Worm (Caenorhabditis elegans) whole organism, midembryonic: ENCODE measurements around the gene pdhk-2.

Experiments
- T22C8.4 ChIP-seq: fragments of 200-800 bp; sonication (Bioruptor generic); IDR thresholded peaks from 2 replicates; pipeline ENCODE4 v1.3.6; 2022; ENCODE audit warnings: missing genetic modification characterization, missing compliant biosample characterization
- cog-1 ChIP-seq: sonication (generic microtip); optimal IDR thresholded peaks from 2 replicates; lab custom pipeline; 2016; ENCODE audit warnings: missing genetic modification characterization, missing compliant biosample characterization
- flt-1 ChIP-seq: fragments of 200-800 bp; sonication (Bioruptor generic); IDR thresholded peaks from 2 replicates; pipeline ENCODE4 v1.3.6; 2022; ENCODE audit warnings: missing genetic modification characterization, missing compliant biosample characterization
- klf-2 ChIP-seq: fragments of 200-800 bp; sonication (Bioruptor generic); conservative IDR thresholded peaks from 2 replicates; pipeline ENCODE4 v1.3.6; 2022; ENCODE audit warnings: missing genetic modification reagents, missing genetic modification characterization, missing compliant biosample characterization
- med-1 ChIP-seq: sonication (generic microtip); optimal IDR thresholded peaks from 2 replicates; lab custom pipeline; 2017; ENCODE audit warnings: missing genetic modification characterization, mild to moderate bottlenecking, missing compliant biosample characterization, antibody characterized with exemption, missing genetic modification reagents; ENCODE audit not compliant: insufficient read depth
- ref-1 ChIP-seq: fragments of 200-800 bp; sonication (Bioruptor generic); conservative IDR thresholded peaks from 2 replicates; pipeline ENCODE4 v1.3.6; 2022; ENCODE audit warnings: missing genetic modification reagents, missing genetic modification characterization, missing compliant biosample characterization
- tab-1 ChIP-seq: fragments of 200-800 bp; sonication (Bioruptor generic); IDR thresholded peaks from 2 replicates; pipeline ENCODE4 v1.3.6; 2022; ENCODE audit warnings: missing genetic modification characterization, missing compliant biosample characterization
- ztf-23 ChIP-seq: fragments of 200-800 bp; sonication (Bioruptor generic); IDR thresholded peaks from 2 replicates; pipeline ENCODE4 v1.3.6; 2022; ENCODE audit warnings: missing genetic modification reagents, missing genetic modification characterization, missing compliant biosample characterization
- ztf-29 ChIP-seq: fragments of 200-800 bp; sonication (Bioruptor generic); IDR thresholded peaks from 2 replicates; pipeline ENCODE4 v1.3.6; 2022; ENCODE audit warnings: missing genetic modification reagents, missing genetic modification characterization, missing compliant biosample characterization

pdhk-2 gene

ce11 chrIII:8741276-8741860 is at the start of gene pdhk-2:
TSS of gene pdhk-2 (minus strand) at chrIII:8741412.
- TF ChIP-seq ztf-29 (GFP tag; lab: Robert Waterston, UW) (no peak), ref-1 (GFP tag; lab: Robert Waterston, UW) (0 out of 2 replicates have a peak, but pooled peaks have one; percentile 5), cog-1 (tag; lab: Kevin White, UChicago) (peak; percentile 72), T22C8.4 (GFP tag; lab: Robert Waterston, UW) (no peak), tab-1 (GFP tag; lab: Robert Waterston, UW) (peak; percentile 69; the same call in 1 of the 2 replicates), klf-2 (GFP tag; lab: Robert Waterston, UW) (0 out of 2 replicates have a peak, but pooled peaks have one; percentile 63), flt-1 (peak; percentile 81), ztf-23 (GFP tag; lab: Robert Waterston, UW) (peak; percentile 90), med-1 (GFP tag; lab: Kevin White, UChicago) (no peak)

ce11 chrIII:8788690-8789089 is 47.5 kb upstream of the pdhk-2 start:
- TF ChIP-seq ztf-23 (GFP tag; lab: Robert Waterston, UW) (no peak), flt-1 (no peak), ref-1 (GFP tag; lab: Robert Waterston, UW) (no peak), med-1 (GFP tag; lab: Kevin White, UChicago) (no peak), tab-1 (GFP tag; lab: Robert Waterston, UW) (no peak), T22C8.4 (GFP tag; lab: Robert Waterston, UW) (no peak), ztf-29 (GFP tag; lab: Robert Waterston, UW) (no peak), klf-2 (GFP tag; lab: Robert Waterston, UW) (no peak), cog-1 (tag; lab: Kevin White, UChicago) (no peak)

ce11 chrIII:8786077-8786476 is 44.9 kb upstream of the pdhk-2 start, which contains the start of gene K02D10.8:
TSS of gene K02D10.8 (plus strand) at chrIII:8786377.
- no peak for TF ChIP-seq med-1 (GFP tag; lab: Kevin White, UChicago)
- TF ChIP-seq ztf-23 (GFP tag; lab: Robert Waterston, UW) = no peak
- TF ChIP-seq T22C8.4 (GFP tag; lab: Robert Waterston, UW) = no peak
- no peak for TF ChIP-seq tab-1 (GFP tag; lab: Robert Waterston, UW)
- no peak for TF ChIP-seq cog-1 (tag; lab: Kevin White, UChicago)

ce11 chrIII:8785426-8785825 is 44.2 kb upstream of the pdhk-2 start:
- TF ChIP-seq klf-2 (GFP tag; lab: Robert Waterston, UW) (no peak), T22C8.4 (GFP tag; lab: Robert Waterston, UW) (no peak), tab-1 (GFP tag; lab: Robert Waterston, UW) (no peak), flt-1 (no peak)

- no peak for TF ChIP-seq med-1 (GFP tag; lab: Kevin White, UChicago)
- TF ChIP-seq cog-1 (tag; lab: Kevin White, UChicago) = no peak
- no peak for TF ChIP-seq tab-1 (GFP tag; lab: Robert Waterston, UW)
- TF ChIP-seq ztf-29 (GFP tag; lab: Robert Waterston, UW) = no peak
- TF ChIP-seq flt-1 = no peak
- no peak for TF ChIP-seq ztf-23 (GFP tag; lab: Robert Waterston, UW)
- no peak for TF ChIP-seq T22C8.4 (GFP tag; lab: Robert Waterston, UW)
- no peak for TF ChIP-seq klf-2 (GFP tag; lab: Robert Waterston, UW)
- TF ChIP-seq ref-1 (GFP tag; lab: Robert Waterston, UW) = no peak
These were observed 43.3 kb upstream of the pdhk-2 start for ce11 chrIII:8784500-8784899.

- no peak for TF ChIP-seq T22C8.4 (GFP tag; lab: Robert Waterston, UW)
- TF ChIP-seq flt-1 = no peak
- TF ChIP-seq ztf-29 (GFP tag; lab: Robert Waterston, UW) = no peak
- TF ChIP-seq cog-1 (tag; lab: Kevin White, UChicago) = no peak
- TF ChIP-seq tab-1 (GFP tag; lab: Robert Waterston, UW) = no peak
- TF ChIP-seq med-1 (GFP tag; lab: Kevin White, UChicago) = no peak
- TF ChIP-seq ztf-23 (GFP tag; lab: Robert Waterston, UW) = no peak
- no peak for TF ChIP-seq klf-2 (GFP tag; lab: Robert Waterston, UW)
- TF ChIP-seq ref-1 (GFP tag; lab: Robert Waterston, UW) = no peak
These were observed 41.5 kb upstream of the pdhk-2 start for ce11 chrIII:8782744-8783143.

- no peak for TF ChIP-seq klf-2 (GFP tag; lab: Robert Waterston, UW)
These were observed 40.9 kb upstream of the pdhk-2 start for ce11 chrIII:8782080-8782479.

ce11 chrIII:8780473-8780872 is 39.3 kb upstream of the pdhk-2 start:
- no peak for TF ChIP-seq tab-1 (GFP tag; lab: Robert Waterston, UW)
- no peak for TF ChIP-seq T22C8.4 (GFP tag; lab: Robert Waterston, UW)
- no peak for TF ChIP-seq ztf-23 (GFP tag; lab: Robert Waterston, UW)
- TF ChIP-seq klf-2 (GFP tag; lab: Robert Waterston, UW) = no peak
- TF ChIP-seq ztf-29 (GFP tag; lab: Robert Waterston, UW) = no peak
- no peak for TF ChIP-seq flt-1
- no peak for TF ChIP-seq cog-1 (tag; lab: Kevin White, UChicago)
- TF ChIP-seq ref-1 (GFP tag; lab: Robert Waterston, UW) = no peak
- no peak for TF ChIP-seq med-1 (GFP tag; lab: Kevin White, UChicago)

- TF ChIP-seq flt-1 = no peak
- TF ChIP-seq cog-1 (tag; lab: Kevin White, UChicago) = no peak
- TF ChIP-seq med-1 (GFP tag; lab: Kevin White, UChicago) = no peak
- TF ChIP-seq klf-2 (GFP tag; lab: Robert Waterston, UW) = no peak
- TF ChIP-seq ztf-29 (GFP tag; lab: Robert Waterston, UW) = no peak
- no peak for TF ChIP-seq T22C8.4 (GFP tag; lab: Robert Waterston, UW)
- TF ChIP-seq ref-1 (GFP tag; lab: Robert Waterston, UW) = no peak
- no peak for TF ChIP-seq tab-1 (GFP tag; lab: Robert Waterston, UW)
- TF ChIP-seq ztf-23 (GFP tag; lab: Robert Waterston, UW) = no peak
These were observed 38.7 kb upstream of the pdhk-2 start, which contains the start of gene K02D10.4 for ce11 chrIII:8779912-8780311. TSS of gene K02D10.4 (minus strand) at chrIII:8780012.
